Fruit fly (Drosophila melanogaster) whole organism, wandering third instar larva: ENCODE measurements around the gene CG14282.

Experiments
- lola ChIP-seq: fragments of >200 bp; optimal IDR thresholded peaks from 2 replicates; lab custom pipeline; 2017; ENCODE audit warnings: missing biosample characterization, missing genetic modification characterization
- psq ChIP-seq: fragments of 200-800 bp; sonication (Bioruptor generic); optimal IDR thresholded peaks from 3 replicates; lab custom pipeline; 2017; ENCODE audit warnings: missing biosample characterization, mild to moderate bottlenecking, missing genetic modification characterization, moderate library complexity
- rgr ChIP-seq: fragments of 200-800 bp; sonication (Bioruptor generic); optimal IDR thresholded peaks from 3 replicates; lab custom pipeline; 2016; ENCODE audit warnings: missing biosample characterization, mild to moderate bottlenecking, missing genetic modification characterization
- sv ChIP-seq: fragments of 200-800 bp; sonication (Bioruptor generic); optimal IDR thresholded peaks from 3 replicates; lab custom pipeline; 2016; ENCODE audit warnings: missing biosample characterization, missing genetic modification characterization

- TF ChIP-seq rgr (GFP tag; lab: Kevin White, UChicago) (no peak), sv (GFP tag; lab: Kevin White, UChicago) (no peak), lola (GFP tag; lab: Kevin White, UChicago) (no peak), psq (GFP tag; lab: Kevin White, UChicago) (no peak)
These were observed 44.5 kb upstream of the CG14282 start, which contains the start of gene Cyp12a5 for dm6 chr3R:19132146-19132833.
